Worm (Caenorhabditis elegans) whole organism, mixed stage, embryonic: Measurements from ENCODE around the gene srd-34.

Experiments used
- blmp-1 ChIP-seq: fragments of 150-350 bp; optimal IDR thresholded peaks from 2 replicates; lab custom pipeline; 2014; ENCODE audit warnings: missing biosample characterization, missing genetic modification characterization
- ceh-43 ChIP-seq: fragments of 200-800 bp; sonication (Bioruptor generic); optimal IDR thresholded peaks from 2 replicates; lab custom pipeline; 2018; ENCODE audit warnings: mild to moderate bottlenecking, missing genetic modification characterization, moderate library complexity, missing compliant biosample characterization
- elt-1 ChIP-seq: sonication (generic microtip); optimal IDR thresholded peaks from 2 replicates; lab custom pipeline; 2017; ENCODE audit warnings: missing genetic modification characterization, mild to moderate bottlenecking, missing compliant biosample characterization, antibody characterized with exemption, moderate library complexity, borderline replicate concordance; ENCODE audit not compliant: insufficient read depth
- elt-3 ChIP-seq: fragments of 150-350 bp; optimal IDR thresholded peaks from 2 replicates; lab custom pipeline; 2014; ENCODE audit warnings: missing biosample characterization, missing genetic modification characterization
- ham-2 ChIP-seq: fragments of 200-800 bp; sonication (Bioruptor generic); optimal IDR thresholded peaks from 2 replicates; lab custom pipeline; 2018; ENCODE audit warnings: mild to moderate bottlenecking, missing genetic modification characterization, missing compliant biosample characterization
- lin-13 ChIP-seq: fragments of 150-350 bp; optimal IDR thresholded peaks from 2 replicates; lab custom pipeline; 2014; ENCODE audit warnings: missing biosample characterization, missing genetic modification characterization
- lsy-2 ChIP-seq: fragments of 150-350 bp; optimal IDR thresholded peaks from 2 replicates; lab custom pipeline; 2014; ENCODE audit warnings: missing biosample characterization, missing genetic modification characterization
- mep-1 ChIP-seq: fragments of 150-350 bp; optimal IDR thresholded peaks from 2 replicates; lab custom pipeline; 2017; ENCODE audit warnings: missing biosample characterization, missing genetic modification reagents, missing genetic modification characterization, inconsistent platforms
- nhr-237 ChIP-seq: fragments of 150-350 bp; optimal IDR thresholded peaks from 2 replicates; lab custom pipeline; 2014; ENCODE audit warnings: missing biosample characterization, missing genetic modification characterization
- nhr-28 ChIP-seq: fragments of 150-350 bp; optimal IDR thresholded peaks from 2 replicates; lab custom pipeline; 2014; ENCODE audit warnings: missing biosample characterization, missing genetic modification characterization
- pha-4 ChIP-seq: fragments of 150-350 bp; optimal IDR thresholded peaks from 2 replicates; lab custom pipeline; 2018; ENCODE audit warnings: missing biosample characterization, missing genetic modification reagents, missing genetic modification characterization
- snpc-4 ChIP-seq: fragments of 150-350 bp; optimal IDR thresholded peaks from 2 replicates; lab custom pipeline; 2014; ENCODE audit warnings: missing biosample characterization, missing genetic modification characterization
- sptf-1 ChIP-seq: sonication (generic microtip); optimal IDR thresholded peaks from 2 replicates; lab custom pipeline; 2017; ENCODE audit warnings: mild to moderate bottlenecking, missing genetic modification characterization, moderate library complexity, missing compliant biosample characterization
- zip-8 ChIP-seq: fragments of 150-350 bp; optimal IDR thresholded peaks from 2 replicates; lab custom pipeline; 2014; ENCODE audit warnings: missing biosample characterization, missing genetic modification characterization

ce11 chrV:10576319-10576718 is 27.4 kb upstream of the srd-34 start, which contains the start of gene vps-54:
- no peak for TF ChIP-seq mep-1 (tag; lab: Kevin White, UChicago)
- TF ChIP-seq sptf-1 (tag; lab: Kevin White, UChicago) = no peak
- no peak for TF ChIP-seq blmp-1 (tag; lab: Kevin White, UChicago)
- TF ChIP-seq nhr-28 (tag; lab: Kevin White, UChicago) = no peak
- no peak for TF ChIP-seq elt-1 (tag; lab: Kevin White, UChicago)
- TF ChIP-seq ham-2 (GFP tag; lab: Kevin White, UChicago) = no peak
- TF ChIP-seq snpc-4 (tag; lab: Kevin White, UChicago) = no peak
- TF ChIP-seq lsy-2 (tag; lab: Kevin White, UChicago) = no peak
- TF ChIP-seq lin-13 (tag; lab: Kevin White, UChicago) = no peak
- no peak for TF ChIP-seq pha-4
- no peak for TF ChIP-seq ceh-43 (GFP tag; lab: Kevin White, UChicago)
- TF ChIP-seq elt-3 (tag; lab: Kevin White, UChicago) = no peak
- TF ChIP-seq nhr-237 (tag; lab: Kevin White, UChicago) = no peak
- TF ChIP-seq zip-8 (tag; lab: Kevin White, UChicago) = no peak
